Fruit fly (Drosophila melanogaster): ENCODE measurements around the gene CG34432.

DNA sequence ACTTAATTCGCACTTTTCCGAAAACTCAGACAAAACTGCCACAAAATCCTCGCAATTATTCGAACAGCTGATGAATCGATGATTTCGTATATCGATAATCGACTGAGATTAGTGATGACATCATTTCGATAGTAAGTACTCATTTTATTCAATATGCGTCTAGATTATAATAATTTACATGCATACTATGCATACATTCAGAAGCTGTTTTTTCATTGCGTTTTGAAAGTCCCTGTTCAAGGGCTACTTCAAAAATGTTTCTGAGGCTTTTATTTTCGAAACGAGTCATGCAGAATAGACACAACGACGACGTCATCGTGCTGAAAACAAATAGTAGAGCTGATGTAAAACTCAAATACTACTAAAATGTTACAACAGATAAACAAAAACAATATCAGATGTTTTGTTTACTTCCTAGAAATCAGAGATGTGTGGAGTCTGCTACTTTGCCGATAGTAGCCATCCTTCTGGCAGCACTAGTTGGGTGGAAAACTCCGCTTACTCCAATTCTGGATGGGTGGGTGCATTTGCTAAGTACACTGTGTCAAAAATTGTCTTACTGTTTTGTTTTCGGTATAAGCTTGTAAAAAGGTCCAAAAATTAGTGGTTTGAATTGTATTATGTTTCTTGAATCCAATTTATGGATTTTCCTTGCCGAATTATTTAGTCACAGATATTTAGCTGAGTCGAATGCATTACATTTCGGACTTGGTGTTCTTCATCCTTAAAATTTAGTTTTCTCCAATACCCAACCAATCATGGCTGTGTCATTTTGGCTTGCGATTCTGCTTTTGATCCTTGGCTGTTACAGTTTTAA, 47.3 kb upstream of the CG34432 start, which contains the start of the genes CG2246 and CG31021:
- TF ChIP-seq CG15710 (tag; optimal IDR thresholded peaks at IDR 0.05) (no peak), CG10348 (GFP tag; IDR thresholded peaks at IDR 0.05) (no peak), rn (GFP tag; IDR thresholded peaks at IDR 0.05) (no peak), CG8159 (tag; optimal IDR thresholded peaks at IDR 0.05) (no peak), Pif1A (GFP tag; optimal IDR thresholded peaks at IDR 0.05) (peak; percentile 23), EcR (GFP tag; optimal IDR thresholded peaks at IDR 0.05) (no peak), D1 (tag; optimal IDR thresholded peaks at IDR 0.05) (no peak), Snoo (tag; optimal IDR thresholded peaks at IDR 0.05) (no peak), CG4496 (GFP tag; IDR thresholded peaks at IDR 0.05) (peak; percentile 45; the same call in 2 of the 3 replicates), CG17806 (tag; optimal IDR thresholded peaks at IDR 0.05) (no peak), CG14655 (GFP tag; optimal IDR thresholded peaks at IDR 0.05) (no peak), CG32121 (GFP tag; IDR thresholded peaks at IDR 0.05) (no peak), CG34367 (tag; optimal IDR thresholded peaks at IDR 0.05) (no peak), CG9948 (tag; optimal IDR thresholded peaks at IDR 0.05) (no peak)

Measured in whole organism, pupa.